Fruit fly (Drosophila melanogaster) whole organism, embryonic: ENCODE results near the gene CG5070.

Experiments used
- Atf6 ChIP-seq: fragments of 200-800 bp; sonication (Bioruptor generic); IDR thresholded peaks from 2 replicates; pipeline ENCODE4 v1.3.6; 2022; ENCODE audit warnings: missing biosample characterization, missing genetic modification characterization
- CG10462 ChIP-seq: fragments of 200-800 bp; sonication (Bioruptor generic); optimal IDR thresholded peaks from 2 replicates; lab custom pipeline; 2016; ENCODE audit warnings: missing biosample characterization, missing genetic modification characterization
- CG10543 ChIP-seq: fragments of 200-800 bp; sonication (Bioruptor generic); optimal IDR thresholded peaks from 3 replicates; lab custom pipeline; 2017; ENCODE audit warnings: missing biosample characterization, mild to moderate bottlenecking, missing genetic modification characterization, moderate library complexity
- CG11093 ChIP-seq: fragments of 200-800 bp; sonication (Bioruptor generic); IDR thresholded peaks from 3 replicates; pipeline ENCODE4 v1.3.6; 2022; ENCODE audit warnings: missing biosample characterization, missing genetic modification characterization
- CG12659 ChIP-seq: fragments of 200-800 bp; sonication (Bioruptor generic); optimal IDR thresholded peaks from 3 replicates; lab custom pipeline; 2017; ENCODE audit warnings: mild to moderate bottlenecking, missing biosample characterization, missing genetic modification reagents, missing genetic modification characterization
- CG13123 ChIP-seq: fragments of 200-800 bp; sonication (Bioruptor generic); optimal IDR thresholded peaks from 2 replicates; lab custom pipeline; 2016; ENCODE audit warnings: missing biosample characterization, missing genetic modification characterization
- CG15479 ChIP-seq: fragments of 200-800 bp; sonication (Bioruptor generic); optimal IDR thresholded peaks from 3 replicates; lab custom pipeline; 2019; ENCODE audit warnings: missing biosample characterization, mild to moderate bottlenecking, missing genetic modification characterization, moderate library complexity
- CG15514 ChIP-seq: fragments of 200-800 bp; sonication (Bioruptor generic); optimal IDR thresholded peaks from 3 replicates; lab custom pipeline; 2017; ENCODE audit warnings: missing biosample characterization, missing genetic modification characterization, mild to moderate bottlenecking, moderate library complexity, missing genetic modification reagents
- CG15601 ChIP-seq: fragments of 200-800 bp; sonication (Bioruptor generic); optimal IDR thresholded peaks from 3 replicates; lab custom pipeline; 2019; ENCODE audit warnings: missing biosample characterization, mild to moderate bottlenecking, missing genetic modification characterization, moderate library complexity
- CG1602 ChIP-seq: fragments of 200-800 bp; sonication (Bioruptor generic); optimal IDR thresholded peaks from 3 replicates; lab custom pipeline; 2016; ENCODE audit warnings: missing biosample characterization, missing genetic modification characterization
- CG1647 ChIP-seq: fragments of 200-800 bp; sonication (Bioruptor generic); optimal IDR thresholded peaks from 3 replicates; lab custom pipeline; 2016; ENCODE audit warnings: missing biosample characterization, missing genetic modification characterization
- CG2202 ChIP-seq: fragments of 200-800 bp; sonication (Bioruptor generic); optimal IDR thresholded peaks from 2 replicates; lab custom pipeline; 2018; ENCODE audit warnings: missing biosample characterization, mild to moderate bottlenecking, missing genetic modification characterization
- CG32532 ChIP-seq: fragments of 200-800 bp; sonication (Bioruptor generic); IDR thresholded peaks from 2 replicates; pipeline ENCODE4 v1.3.6; 2022; ENCODE audit warnings: missing biosample characterization, missing genetic modification characterization
- CG34224 ChIP-seq: fragments of 200-800 bp; sonication (Bioruptor generic); IDR thresholded peaks from 3 replicates; pipeline ENCODE4 v1.3.6; 2022; ENCODE audit warnings: missing biosample characterization, missing genetic modification characterization; ENCODE audit not compliant: partially characterized antibody
- CG34422 ChIP-seq: fragments of 200-800 bp; sonication (Bioruptor generic); IDR thresholded peaks from 3 replicates; pipeline ENCODE4 v1.3.6; 2022; ENCODE audit warnings: missing biosample characterization, missing genetic modification characterization
- CG3726 ChIP-seq: fragments of 200-800 bp; sonication (Bioruptor generic); IDR thresholded peaks from 3 replicates; pipeline ENCODE4, ENCODE4 v1.3.6; 2022; ENCODE audit warnings: missing biosample characterization, missing genetic modification characterization
- CG4730 ChIP-seq: fragments of 200-800 bp; sonication (Bioruptor generic); IDR thresholded peaks from 2 replicates; pipeline ENCODE4 v1.3.6; 2022; ENCODE audit warnings: missing biosample characterization, missing genetic modification characterization
- CG6683 ChIP-seq: fragments of 200-800 bp; sonication (Bioruptor generic); optimal IDR thresholded peaks from 2 replicates; lab custom pipeline; 2017; ENCODE audit warnings: missing biosample characterization, mild to moderate bottlenecking, missing genetic modification characterization, missing genetic modification reagents
- CG7357 ChIP-seq: fragments of 200-800 bp; sonication (Bioruptor generic); IDR thresholded peaks from 3 replicates; pipeline ENCODE4 v1.3.6; 2022; ENCODE audit warnings: missing biosample characterization, missing genetic modification characterization
- CG8290 ChIP-seq, 3 experiments: fragments of 200-800 bp; sonication (Bioruptor generic); optimal IDR thresholded peaks; 2 replicates each; lab custom pipeline; 2016 to 2019; ENCODE audit warnings: missing biosample characterization in 3 of 3, missing genetic modification characterization in 3 of 3, mild to moderate bottlenecking in 2 of 3, moderate library complexity in 1 of 3
- CrebB ChIP-seq: fragments of 200-800 bp; sonication (Bioruptor generic); optimal IDR thresholded peaks from 3 replicates; lab custom pipeline; 2018; ENCODE audit warnings: missing biosample characterization, mild to moderate bottlenecking, missing genetic modification characterization
- Dp ChIP-seq: fragments of 200-800 bp; sonication (Bioruptor generic); optimal IDR thresholded peaks from 2 replicates; lab custom pipeline; 2018; ENCODE audit warnings: missing biosample characterization, mild to moderate bottlenecking, missing genetic modification characterization, moderate library complexity
- GATAe ChIP-seq: fragments of 200-800 bp; sonication (Bioruptor generic); conservative IDR thresholded peaks from 2 replicates; pipeline ENCODE4 v1.3.6; 2022; ENCODE audit warnings: missing biosample characterization, missing genetic modification characterization
- HHEX ChIP-seq: fragments of 200-800 bp; sonication (Bioruptor generic); optimal IDR thresholded peaks from 3 replicates; lab custom pipeline; 2017; ENCODE audit warnings: missing biosample characterization, mild to moderate bottlenecking, missing genetic modification characterization, missing genetic modification reagents
- Myb ChIP-seq: fragments of 200-800 bp; sonication (Bioruptor generic); optimal IDR thresholded peaks from 2 replicates; lab custom pipeline; 2016; ENCODE audit warnings: missing biosample characterization, missing genetic modification characterization
- TFAM ChIP-seq: fragments of 200-800 bp; sonication (Bioruptor generic); optimal IDR thresholded peaks from 2 replicates; lab custom pipeline; 2017; ENCODE audit warnings: missing biosample characterization, missing genetic modification characterization, inconsistent platforms
- al ChIP-seq: fragments of 200-800 bp; sonication (Bioruptor generic); IDR thresholded peaks from 2 replicates; pipeline ENCODE4 v1.3.6; 2022; ENCODE audit warnings: missing biosample characterization, missing genetic modification characterization
- bcd ChIP-seq: fragments of 200-800 bp; sonication (Bioruptor generic); optimal IDR thresholded peaks from 2 replicates; lab custom pipeline; 2017; ENCODE audit warnings: missing biosample characterization, mild to moderate bottlenecking, missing genetic modification characterization
- ci ChIP-seq: fragments of 200-800 bp; sonication (Bioruptor generic); IDR thresholded peaks from 3 replicates; pipeline ENCODE4 v1.3.6; 2022; ENCODE audit warnings: missing biosample characterization, missing genetic modification characterization
- da ChIP-seq: fragments of 200-800 bp; sonication (Bioruptor generic); optimal IDR thresholded peaks from 2 replicates; lab custom pipeline; 2016; ENCODE audit warnings: missing biosample characterization, missing genetic modification characterization
- dm ChIP-seq: fragments of 200-800 bp; sonication (Bioruptor generic); optimal IDR thresholded peaks from 3 replicates; lab custom pipeline; 2016; ENCODE audit warnings: missing biosample characterization, missing genetic modification characterization
- dmrt11E ChIP-seq: fragments of 200-800 bp; sonication (Bioruptor generic); optimal IDR thresholded peaks from 3 replicates; lab custom pipeline; 2018; ENCODE audit warnings: missing biosample characterization, mild to moderate bottlenecking, missing genetic modification characterization, moderate library complexity
- ems ChIP-seq: fragments of 200-800 bp; sonication (Bioruptor generic); optimal IDR thresholded peaks from 3 replicates; lab custom pipeline; 2016; ENCODE audit warnings: missing biosample characterization, missing genetic modification characterization
- exex ChIP-seq: fragments of 200-800 bp; sonication (Bioruptor generic); optimal IDR thresholded peaks from 4 replicates; lab custom pipeline; 2018; ENCODE audit warnings: missing biosample characterization, mild to moderate bottlenecking, missing genetic modification characterization, moderate library complexity
- gce ChIP-seq: fragments of 200-800 bp; sonication (Bioruptor generic); IDR thresholded peaks from 3 replicates; pipeline ENCODE4 v1.3.6; 2022; ENCODE audit warnings: missing biosample characterization, missing genetic modification characterization
- gcm2 ChIP-seq: fragments of 200-800 bp; sonication (Bioruptor generic); optimal IDR thresholded peaks from 2 replicates; lab custom pipeline; 2016; ENCODE audit warnings: missing biosample characterization, missing genetic modification characterization
- gsb ChIP-seq: fragments of 200-800 bp; sonication (Bioruptor generic); IDR thresholded peaks from 2 replicates; pipeline ENCODE4 v1.3.6; 2022; ENCODE audit warnings: missing biosample characterization, missing genetic modification characterization
- her ChIP-seq: fragments of 200-800 bp; sonication (Bioruptor generic); optimal IDR thresholded peaks from 2 replicates; lab custom pipeline; 2016; ENCODE audit warnings: missing biosample characterization, missing genetic modification characterization
- knrl ChIP-seq: fragments of 200-800 bp; sonication (Bioruptor generic); IDR thresholded peaks from 3 replicates; pipeline ENCODE4 v1.3.6; 2022; ENCODE audit warnings: missing biosample characterization, missing genetic modification characterization; ENCODE audit not compliant: partially characterized antibody
- lov ChIP-seq, 2 experiments: fragments of 200-800 bp in 1 of 2; fragments of >200 bp in 1 of 2; sonication (Bioruptor generic) in 1 of 2; IDR thresholded peaks in 1 of 2; optimal IDR thresholded peaks in 1 of 2; 2 replicates in 1 of 2; 3 replicates in 1 of 2; pipeline versions ENCODE4 v1.3.6 to Lab custom; 2017 to 2022; ENCODE audit warnings: missing biosample characterization in 1 of 2, missing genetic modification characterization in 1 of 2
- mld ChIP-seq: fragments of 200-800 bp; sonication (Bioruptor generic); IDR thresholded peaks from 3 replicates; pipeline ENCODE4 v1.3.6; 2022; ENCODE audit warnings: missing biosample characterization, missing genetic modification characterization; ENCODE audit not compliant: partially characterized antibody
- nau ChIP-seq: fragments of 200-800 bp; sonication (Bioruptor generic); optimal IDR thresholded peaks from 3 replicates; lab custom pipeline; 2017; ENCODE audit warnings: missing biosample characterization, mild to moderate bottlenecking, missing genetic modification characterization, missing genetic modification reagents
- nerfin-1 ChIP-seq: fragments of 200-800 bp; sonication (Bioruptor generic); optimal IDR thresholded peaks from 3 replicates; lab custom pipeline; 2019; ENCODE audit warnings: missing biosample characterization, mild to moderate bottlenecking, missing genetic modification characterization, moderate library complexity
- org-1 ChIP-seq: fragments of 200-800 bp; sonication (Bioruptor generic); optimal IDR thresholded peaks from 2 replicates; lab custom pipeline; 2017; ENCODE audit warnings: missing biosample characterization, missing genetic modification characterization
- pb ChIP-seq: fragments of 200-800 bp; sonication (Bioruptor generic); optimal IDR thresholded peaks from 3 replicates; lab custom pipeline; 2016; ENCODE audit warnings: missing biosample characterization, missing genetic modification characterization
- repo ChIP-seq: fragments of 200-800 bp; sonication (Bioruptor generic); optimal IDR thresholded peaks from 2 replicates; lab custom pipeline; 2016; ENCODE audit warnings: missing biosample characterization, missing genetic modification characterization
- row ChIP-seq: fragments of 200-800 bp; sonication (Bioruptor generic); IDR thresholded peaks from 3 replicates; pipeline ENCODE4 v1.3.6; 2022; ENCODE audit warnings: missing biosample characterization, missing genetic modification characterization
- stc ChIP-seq: fragments of 200-800 bp; sonication (Bioruptor generic); IDR thresholded peaks from 2 replicates; pipeline ENCODE4 v1.3.6; 2022; ENCODE audit warnings: missing biosample characterization, missing genetic modification characterization
- zf30C ChIP-seq: fragments of 200-800 bp; sonication (Bioruptor generic); optimal IDR thresholded peaks from 3 replicates; lab custom pipeline; 2018; ENCODE audit warnings: missing biosample characterization, mild to moderate bottlenecking, missing genetic modification characterization
- zfh1 ChIP-seq: fragments of 200-800 bp; sonication (Bioruptor generic); IDR thresholded peaks from 3 replicates; pipeline ENCODE4 v1.3.6; 2022; ENCODE audit warnings: missing biosample characterization, missing genetic modification characterization

The CG5070 gene

dm6 chrX:17176542-17176941 lies 26.4 kb upstream of the CG5070 start (continued):
- TF ChIP-seq nau (GFP tag; lab: Kevin White, UChicago), result no peak
- peak; percentile 31; the same call in 1 of the 2 replicates for TF ChIP-seq CG4730 (GFP tag; lab: Robert Waterston, UW)
- TF ChIP-seq CG10462 (GFP tag; lab: Kevin White, UChicago), result no peak
- 0 out of 2 replicates have a peak, but pooled peaks have one; percentile 22 for TF ChIP-seq al (GFP tag; lab: Robert Waterston, UW)
- TF ChIP-seq exex (tag; lab: Kevin White, UChicago), result no peak
- peak; percentile 40 for TF ChIP-seq Myb (GFP tag; lab: Kevin White, UChicago)
- TF ChIP-seq CG11093, result no peak
- no peak for TF ChIP-seq dmrt11E
- no peak for TF ChIP-seq GATAe (GFP tag; lab: Robert Waterston, UW)
- no peak for TF ChIP-seq CrebB (tag; lab: Kevin White, UChicago)
- peak; percentile 67 for TF ChIP-seq pb (GFP tag; lab: Kevin White, UChicago)
- no peak for TF ChIP-seq CG15479 (GFP tag; lab: Kevin White, UChicago)
- TF ChIP-seq CG15514 (GFP tag; lab: Kevin White, UChicago), result peak; percentile 43
- TF ChIP-seq ci (GFP tag; lab: Robert Waterston, UW), result peak; percentile 79
- no peak for TF ChIP-seq TFAM (GFP tag; lab: Kevin White, UChicago)
- TF ChIP-seq da (GFP tag; lab: Kevin White, UChicago), result no peak
- no peak for TF ChIP-seq zfh1
- peak; percentile 16 for TF ChIP-seq repo (GFP tag; lab: Kevin White, UChicago)
- TF ChIP-seq Atf6, result peak; percentile 72
- peak; percentile 3 for TF ChIP-seq nerfin-1 (tag; lab: Kevin White, UChicago)
- TF ChIP-seq gsb, result peak; percentile 51; the same call in 1 of the 2 replicates
- peak; percentile 34 for TF ChIP-seq bcd (GFP tag; lab: Kevin White, UChicago)
- TF ChIP-seq dm (GFP tag; lab: Kevin White, UChicago), result peak; percentile 5
- TF ChIP-seq mld (GFP tag; lab: Robert Waterston, UW), result no peak
- TF ChIP-seq lov (optimal IDR thresholded peaks at IDR 0.05; lab: Kevin White, UChicago), result no peak
- TF ChIP-seq lov (GFP tag; IDR thresholded peaks at IDR 0.05; lab: Robert Waterston, UW), result peak; percentile 42; the same call in 1 of the 3 replicates
- no peak for TF ChIP-seq CG8290 (GFP tag; optimal IDR thresholded peaks at IDR 0.05; lab: Kevin White, UChicago)
- TF ChIP-seq CG8290 (tag; optimal IDR thresholded peaks at IDR 0.05; lab: Kevin White, UChicago), result peak in 1 of 2 experiments; percentile 47
- 0 out of 3 replicates have a peak, but pooled peaks have one; percentile 43 for TF ChIP-seq CG3726 (GFP tag; lab: Robert Waterston, UW)
- peak; percentile 68 for TF ChIP-seq stc (GFP tag; lab: Robert Waterston, UW)
- TF ChIP-seq CG1647 (GFP tag; lab: Kevin White, UChicago), result no peak
- peak; percentile 9 for TF ChIP-seq CG13123 (GFP tag; lab: Kevin White, UChicago)
- TF ChIP-seq CG34422 (GFP tag; lab: Robert Waterston, UW), result peak; percentile 62; the same call in 1 of the 3 replicates
- TF ChIP-seq CG15601 (tag; lab: Kevin White, UChicago), result no peak
- TF ChIP-seq CG32532, result peak; percentile 71
- 0 out of 3 replicates have a peak, but pooled peaks have one; percentile 34 for TF ChIP-seq CG7357 (GFP tag; lab: Robert Waterston, UW)
- TF ChIP-seq CG1602 (GFP tag; lab: Kevin White, UChicago), result no peak
- peak; percentile 11 for TF ChIP-seq gcm2 (GFP tag; lab: Kevin White, UChicago)
- TF ChIP-seq row, result peak; percentile 77
- TF ChIP-seq zf30C (GFP tag; lab: Kevin White, UChicago), result no peak
- no peak for TF ChIP-seq gce
- TF ChIP-seq Dp, result no peak
- peak; percentile 9 for TF ChIP-seq CG12659 (GFP tag; lab: Kevin White, UChicago)
- TF ChIP-seq org-1 (GFP tag; lab: Kevin White, UChicago), result no peak
- TF ChIP-seq CG10543 (GFP tag; lab: Kevin White, UChicago), result peak; percentile 27
- no peak for TF ChIP-seq CG6683 (GFP tag; lab: Kevin White, UChicago)
- TF ChIP-seq knrl (GFP tag; lab: Robert Waterston, UW), result no peak
- TF ChIP-seq HHEX (GFP tag; lab: Kevin White, UChicago), result peak; percentile 36
- TF ChIP-seq her (GFP tag; lab: Kevin White, UChicago), result peak; percentile 27
- no peak for TF ChIP-seq CG2202 (tag; lab: Kevin White, UChicago)
- no peak for TF ChIP-seq ems (GFP tag; lab: Kevin White, UChicago)
- TF ChIP-seq CG34224 (GFP tag; lab: Robert Waterston, UW), result no peak; the same call in 2 of the 3 replicates
